Fruit fly (Drosophila melanogaster) whole organism, embryonic: ENCODE data around the gene chic.
A peak's percentile ranks its signal among the peaks of the same experiment; 100 is the strongest.

Experiments used
- ATbp ChIP-seq: fragments of 200-800 bp; sonication (Bioruptor generic); optimal IDR thresholded peaks from 2 replicates; lab custom pipeline; 2017; ENCODE audit warnings: missing biosample characterization, mild to moderate bottlenecking, missing genetic modification characterization, missing genetic modification reagents
- Adf1 ChIP-seq: fragments of 200-800 bp; sonication (Bioruptor generic); IDR thresholded peaks from 2 replicates; pipeline ENCODE4 v1.3.6; 2022; ENCODE audit warnings: missing biosample characterization, missing genetic modification characterization
- Asciz ChIP-seq: fragments of 200-800 bp; sonication (Bioruptor generic); optimal IDR thresholded peaks from 2 replicates; lab custom pipeline; 2017; ENCODE audit warnings: missing biosample characterization, mild to moderate bottlenecking, missing genetic modification characterization, missing genetic modification reagents
- CG10979 ChIP-seq: fragments of 200-800 bp; sonication (Bioruptor generic); optimal IDR thresholded peaks from 2 replicates; lab custom pipeline; 2018; ENCODE audit warnings: missing biosample characterization, mild to moderate bottlenecking, missing genetic modification characterization, moderate library complexity
- CG11247 ChIP-seq: fragments of 200-800 bp; sonication (Bioruptor generic); IDR thresholded peaks from 2 replicates; pipeline ENCODE4 v1.3.6; 2022; ENCODE audit warnings: missing biosample characterization, missing genetic modification characterization
- CG11695 ChIP-seq: fragments of 200-800 bp; sonication (Bioruptor generic); IDR thresholded peaks from 3 replicates; pipeline ENCODE4 v1.3.6; 2022; ENCODE audit warnings: missing biosample characterization, missing genetic modification characterization
- CG12155 ChIP-seq: fragments of 200-800 bp; sonication (Bioruptor generic); optimal IDR thresholded peaks from 3 replicates; lab custom pipeline; 2016; ENCODE audit warnings: missing biosample characterization, missing genetic modification characterization
- CG14050 ChIP-seq: fragments of 200-800 bp; sonication (Bioruptor generic); IDR thresholded peaks from 3 replicates; pipeline ENCODE4 v1.3.6; 2022; ENCODE audit warnings: missing biosample characterization, missing genetic modification characterization
- CG15073 ChIP-seq: fragments of 200-800 bp; sonication (Bioruptor generic); optimal IDR thresholded peaks from 2 replicates; lab custom pipeline; 2016; ENCODE audit warnings: missing biosample characterization, missing genetic modification characterization
- CG15696 ChIP-seq: fragments of 200-800 bp; sonication (Bioruptor generic); optimal IDR thresholded peaks from 2 replicates; lab custom pipeline; 2019; ENCODE audit warnings: missing biosample characterization, mild to moderate bottlenecking, missing genetic modification characterization, moderate library complexity
- CG1832 ChIP-seq: fragments of 200-800 bp; sonication (Bioruptor generic); optimal IDR thresholded peaks from 2 replicates; lab custom pipeline; 2017; ENCODE audit warnings: missing biosample characterization, mild to moderate bottlenecking, missing genetic modification characterization, inconsistent platforms
- CG2116 ChIP-seq: fragments of 200-800 bp; sonication (Bioruptor generic); optimal IDR thresholded peaks from 3 replicates; lab custom pipeline; 2018; ENCODE audit warnings: missing biosample characterization, mild to moderate bottlenecking, missing genetic modification characterization
- CG32767 ChIP-seq: fragments of 200-800 bp; sonication (Bioruptor generic); IDR thresholded peaks from 2 replicates; pipeline ENCODE4 v1.3.6; 2022; ENCODE audit warnings: missing biosample characterization, missing genetic modification characterization
- CG32772 ChIP-seq: fragments of 200-800 bp; sonication (Bioruptor generic); IDR thresholded peaks from 2 replicates; pipeline ENCODE4 v1.3.6; 2022; ENCODE audit warnings: missing biosample characterization, missing genetic modification characterization
- CG3726 ChIP-seq: fragments of 200-800 bp; sonication (Bioruptor generic); IDR thresholded peaks from 3 replicates; pipeline ENCODE4, ENCODE4 v1.3.6; 2022; ENCODE audit warnings: missing biosample characterization, missing genetic modification characterization
- CG43689 ChIP-seq: fragments of 200-800 bp; sonication (Bioruptor generic); IDR thresholded peaks from 2 replicates; pipeline ENCODE4 v1.3.6; 2022; ENCODE audit warnings: missing biosample characterization, missing genetic modification characterization
- CG7357 ChIP-seq: fragments of 200-800 bp; sonication (Bioruptor generic); IDR thresholded peaks from 3 replicates; pipeline ENCODE4 v1.3.6; 2022; ENCODE audit warnings: missing biosample characterization, missing genetic modification characterization
- CG7928 ChIP-seq: fragments of 200-800 bp; sonication (Bioruptor generic); optimal IDR thresholded peaks from 2 replicates; lab custom pipeline; 2017; ENCODE audit warnings: missing biosample characterization, mild to moderate bottlenecking, missing genetic modification characterization
- CG8924 ChIP-seq: fragments of 200-800 bp; optimal IDR thresholded peaks from 3 replicates; lab custom pipeline; 2019; ENCODE audit warnings: missing biosample characterization, mild to moderate bottlenecking, missing genetic modification characterization, moderate library complexity
- CG8944 ChIP-seq: fragments of 200-800 bp; sonication (Bioruptor generic); optimal IDR thresholded peaks from 3 replicates; lab custom pipeline; 2016; ENCODE audit warnings: missing biosample characterization, missing genetic modification characterization
- CG9727 ChIP-seq: fragments of 200-800 bp; sonication (Bioruptor generic); optimal IDR thresholded peaks from 3 replicates; lab custom pipeline; 2017; ENCODE audit warnings: missing biosample characterization, mild to moderate bottlenecking, missing genetic modification characterization
- CTCF ChIP-seq: fragments of 200-800 bp; sonication (Bioruptor generic); optimal IDR thresholded peaks from 2 replicates; lab custom pipeline; 2017; ENCODE audit warnings: missing biosample characterization, mild to moderate bottlenecking, missing genetic modification characterization, moderate library complexity
- Dad ChIP-seq: fragments of 200-800 bp; sonication (Bioruptor generic); optimal IDR thresholded peaks from 3 replicates; lab custom pipeline; 2016; ENCODE audit warnings: missing biosample characterization, missing genetic modification characterization
- Dip3 ChIP-seq: fragments of 200-800 bp; sonication (Bioruptor generic); optimal IDR thresholded peaks from 3 replicates; lab custom pipeline; 2016; ENCODE audit warnings: missing biosample characterization, missing genetic modification characterization
- Eip74EF ChIP-seq, 2 experiments: fragments of 200-800 bp in 1 of 2; fragments of >200 bp in 1 of 2; sonication (Bioruptor generic) in 1 of 2; optimal IDR thresholded peaks; 2 replicates each; lab custom pipeline; 2017 to 2019; ENCODE audit warnings: missing biosample characterization in 2 of 2, missing genetic modification characterization in 2 of 2, mild to moderate bottlenecking in 1 of 2, moderate library complexity in 1 of 2
- Mes4 ChIP-seq: fragments of 200-800 bp; sonication (Bioruptor generic); optimal IDR thresholded peaks from 2 replicates; lab custom pipeline; 2016; ENCODE audit warnings: missing biosample characterization, missing genetic modification characterization
- NfI ChIP-seq: fragments of 200-800 bp; sonication (Bioruptor generic); optimal IDR thresholded peaks from 3 replicates; lab custom pipeline; 2018; ENCODE audit warnings: missing biosample characterization, mild to moderate bottlenecking, missing genetic modification characterization, moderate library complexity
- ato ChIP-seq: fragments of 200-800 bp; sonication (Bioruptor generic); IDR thresholded peaks from 2 replicates; pipeline ENCODE4 v1.3.6; 2022; ENCODE audit warnings: missing biosample characterization, missing genetic modification characterization; ENCODE audit not compliant: partially characterized antibody
- az2 ChIP-seq: fragments of 200-800 bp; sonication (Bioruptor generic); optimal IDR thresholded peaks from 3 replicates; lab custom pipeline; 2016; ENCODE audit warnings: missing biosample characterization, missing genetic modification characterization
- bcd ChIP-seq: fragments of 200-800 bp; sonication (Bioruptor generic); optimal IDR thresholded peaks from 2 replicates; lab custom pipeline; 2017; ENCODE audit warnings: missing biosample characterization, mild to moderate bottlenecking, missing genetic modification characterization
- bigmax ChIP-seq: fragments of 200-800 bp; sonication (Bioruptor generic); optimal IDR thresholded peaks from 2 replicates; lab custom pipeline; 2018; ENCODE audit warnings: missing biosample characterization, mild to moderate bottlenecking, missing genetic modification characterization
- btn ChIP-seq: fragments of 200-800 bp; sonication (Bioruptor generic); optimal IDR thresholded peaks from 2 replicates; lab custom pipeline; 2016; ENCODE audit warnings: missing biosample characterization, missing genetic modification characterization
- chn ChIP-seq: fragments of 200-800 bp; sonication (Bioruptor generic); optimal IDR thresholded peaks from 2 replicates; lab custom pipeline; 2016; ENCODE audit warnings: missing biosample characterization, missing genetic modification characterization
- corto ChIP-seq: fragments of 200-800 bp; sonication (Bioruptor generic); optimal IDR thresholded peaks from 2 replicates; lab custom pipeline; 2016; ENCODE audit warnings: missing biosample characterization, mild to moderate bottlenecking, missing genetic modification characterization, moderate library complexity
- da ChIP-seq: fragments of 200-800 bp; sonication (Bioruptor generic); optimal IDR thresholded peaks from 2 replicates; lab custom pipeline; 2016; ENCODE audit warnings: missing biosample characterization, missing genetic modification characterization
- danr ChIP-seq: fragments of 200-800 bp; sonication (Bioruptor generic); IDR thresholded peaks from 2 replicates; pipeline ENCODE4 v1.3.6; 2022; ENCODE audit warnings: missing biosample characterization, missing genetic modification characterization
- dati ChIP-seq: fragments of 200-800 bp; sonication (Bioruptor generic); IDR thresholded peaks from 2 replicates; pipeline ENCODE4 v1.3.6; 2022; ENCODE audit warnings: missing biosample characterization, missing genetic modification characterization
- dm ChIP-seq: fragments of 200-800 bp; sonication (Bioruptor generic); optimal IDR thresholded peaks from 3 replicates; lab custom pipeline; 2016; ENCODE audit warnings: missing biosample characterization, missing genetic modification characterization
- ewg ChIP-seq: fragments of 200-800 bp; sonication (Bioruptor generic); optimal IDR thresholded peaks from 3 replicates; lab custom pipeline; 2017; ENCODE audit warnings: mild to moderate bottlenecking, missing biosample characterization, missing genetic modification reagents, missing genetic modification characterization
- fd96Cb ChIP-seq: fragments of 200-800 bp; sonication (Bioruptor generic); optimal IDR thresholded peaks from 2 replicates; lab custom pipeline; 2018; ENCODE audit warnings: missing biosample characterization, mild to moderate bottlenecking, missing genetic modification characterization, moderate library complexity
- gce ChIP-seq: fragments of 200-800 bp; sonication (Bioruptor generic); IDR thresholded peaks from 3 replicates; pipeline ENCODE4 v1.3.6; 2022; ENCODE audit warnings: missing biosample characterization, missing genetic modification characterization
- grau ChIP-seq: fragments of 200-800 bp; optimal IDR thresholded peaks from 3 replicates; lab custom pipeline; 2019; ENCODE audit warnings: missing biosample characterization, mild to moderate bottlenecking, missing genetic modification characterization, moderate library complexity
- her ChIP-seq: fragments of 200-800 bp; sonication (Bioruptor generic); optimal IDR thresholded peaks from 2 replicates; lab custom pipeline; 2016; ENCODE audit warnings: missing biosample characterization, missing genetic modification characterization
- insv ChIP-seq, 2 experiments: fragments of 200-800 bp; sonication (Bioruptor generic); optimal IDR thresholded peaks; 3 replicates each; lab custom pipeline; 2016 to 2018; ENCODE audit warnings: missing biosample characterization in 2 of 2, missing genetic modification characterization in 2 of 2
- maf-S ChIP-seq: fragments of 200-800 bp; sonication (Bioruptor generic); optimal IDR thresholded peaks from 2 replicates; lab custom pipeline; 2016; ENCODE audit warnings: missing biosample characterization, missing genetic modification characterization
- mam ChIP-seq: fragments of 200-800 bp; sonication (Bioruptor generic); optimal IDR thresholded peaks from 3 replicates; lab custom pipeline; 2016; ENCODE audit warnings: missing biosample characterization, missing genetic modification characterization
- onecut ChIP-seq: fragments of 200-800 bp; sonication (Bioruptor generic); IDR thresholded peaks from 2 replicates; pipeline ENCODE4 v1.3.6; 2022; ENCODE audit warnings: missing biosample characterization, missing genetic modification characterization
- pho ChIP-seq: fragments of 200-800 bp; sonication (Bioruptor generic); optimal IDR thresholded peaks from 2 replicates; lab custom pipeline; 2016; ENCODE audit warnings: missing biosample characterization, missing genetic modification characterization
- pita ChIP-seq: fragments of 200-800 bp; sonication (Bioruptor generic); optimal IDR thresholded peaks from 2 replicates; lab custom pipeline; 2017; ENCODE audit warnings: missing biosample characterization, mild to moderate bottlenecking, missing genetic modification characterization
- pzg ChIP-seq: fragments of 200-800 bp; sonication (Bioruptor generic); optimal IDR thresholded peaks from 3 replicates; lab custom pipeline; 2018; ENCODE audit warnings: missing biosample characterization, mild to moderate bottlenecking, missing genetic modification characterization, moderate library complexity
- sob ChIP-seq: fragments of 200-800 bp; sonication (Bioruptor generic); IDR thresholded peaks from 2 replicates; pipeline ENCODE4 v1.3.6; 2022; ENCODE audit warnings: missing biosample characterization, missing genetic modification characterization

Gene chic

DNA sequence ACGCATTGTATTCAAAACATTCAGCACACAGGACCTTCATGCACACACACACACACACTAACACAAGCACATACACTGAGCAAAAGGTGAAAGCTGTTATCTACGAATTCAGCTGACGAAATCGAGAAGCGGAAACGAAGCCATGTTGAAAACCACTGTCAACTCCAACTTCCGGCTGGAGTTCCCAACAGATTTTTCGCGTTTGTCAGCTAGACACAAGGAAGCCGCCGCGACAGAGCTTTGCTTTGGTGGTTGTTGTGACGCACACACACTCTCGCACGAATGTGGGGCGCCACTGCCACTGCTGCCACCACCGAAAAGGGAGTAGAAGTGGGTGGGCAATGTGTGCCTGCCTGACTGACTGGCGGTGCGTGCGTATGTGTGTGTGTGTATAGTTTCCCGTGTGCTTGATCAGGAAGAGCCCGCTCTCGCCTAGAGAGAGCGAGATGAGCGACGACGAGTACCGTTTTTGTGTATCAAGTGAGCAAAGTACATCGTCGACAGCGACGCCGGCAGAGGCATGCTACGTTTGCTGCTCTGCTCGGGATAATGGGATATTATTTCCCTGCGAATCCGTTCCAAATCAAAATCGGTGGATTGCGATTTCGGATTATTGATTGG lies 16.9 kb upstream of the chic start (continued):
- TF ChIP-seq grau (tag; lab: Kevin White, UChicago) (peak; percentile 34), CG7357 (GFP tag; lab: Robert Waterston, UW) (no peak), CG1832 (GFP tag; lab: Kevin White, UChicago) (no peak), ewg (GFP tag; lab: Kevin White, UChicago) (peak; percentile 18), CG14050 (GFP tag; lab: Robert Waterston, UW) (no peak), pita (no peak), az2 (GFP tag; lab: Kevin White, UChicago) (no peak), btn (GFP tag; lab: Kevin White, UChicago) (peak; percentile 15), insv (GFP tag; optimal IDR thresholded peaks at IDR 0.05; lab: Kevin White, UChicago) (peak in 1 of 2 experiments; percentile 49), pho (GFP tag; lab: Kevin White, UChicago) (no peak), CTCF (GFP tag; lab: Kevin White, UChicago) (peak; percentile 47), Asciz (GFP tag; lab: Kevin White, UChicago) (peak; percentile 79), maf-S (GFP tag; lab: Kevin White, UChicago) (no peak), CG32772 (GFP tag; lab: Robert Waterston, UW) (no peak), NfI (GFP tag; lab: Kevin White, UChicago) (peak; percentile 53), sob (peak; percentile 42; the same call in 1 of the 2 replicates), da (GFP tag; lab: Kevin White, UChicago) (no peak), pzg (GFP tag; lab: Kevin White, UChicago) (peak; percentile 13), dm (no peak), CG7928 (GFP tag; lab: Kevin White, UChicago) (no peak), CG8944 (no peak), gce (GFP tag; lab: Robert Waterston, UW) (peak; percentile 37; the same call in 1 of the 3 replicates), CG10979 (tag; lab: Kevin White, UChicago) (peak; percentile 37), CG11695 (0 out of 3 replicates have a peak, but pooled peaks have one; percentile 48), mam (no peak), bcd (GFP tag; lab: Kevin White, UChicago) (peak; percentile 43), her (GFP tag; lab: Kevin White, UChicago) (no peak), Dad (peak; percentile 20), Adf1 (peak; percentile 79), CG8924 (tag; lab: Kevin White, UChicago) (peak; percentile 43), Dip3 (GFP tag; lab: Kevin White, UChicago) (peak; percentile 14), chn (GFP tag; lab: Kevin White, UChicago) (no peak), CG3726 (GFP tag; lab: Robert Waterston, UW) (no peak), onecut (GFP tag; lab: Robert Waterston, UW) (peak; percentile 69), CG15696 (tag; lab: Kevin White, UChicago) (peak; percentile 20), CG2116 (peak; percentile 12), Mes4 (GFP tag; lab: Kevin White, UChicago) (peak; percentile 51), CG32767 (GFP tag; lab: Robert Waterston, UW) (peak; percentile 52), ato (GFP tag; lab: Robert Waterston, UW) (no peak), danr (GFP tag; lab: Robert Waterston, UW) (no peak), CG11247 (GFP tag; lab: Robert Waterston, UW) (no peak), CG9727 (peak; percentile 67), bigmax (GFP tag; lab: Kevin White, UChicago) (no peak), corto (GFP tag; lab: Kevin White, UChicago) (no peak), fd96Cb (tag; lab: Kevin White, UChicago) (peak; percentile 10), ATbp (GFP tag; lab: Kevin White, UChicago) (peak; percentile 71), dati (GFP tag; lab: Robert Waterston, UW) (no peak), CG43689 (no peak), Eip74EF (GFP tag; optimal IDR thresholded peaks at IDR 0.05; lab: Kevin White, UChicago) (peak in 1 of 2 experiments; percentile 51), CG12155 (GFP tag; lab: Kevin White, UChicago) (no peak), CG15073 (GFP tag; lab: Kevin White, UChicago) (no peak)
